Fruit fly (Drosophila melanogaster): ENCODE data around the gene CG14416.

CG14416 gene

dm6 chrX:2919742-2920141, 47.1 kb upstream of the CG14416 start, which contains the start of gene CG3588 (continued):
- peak; percentile 1 for TF ChIP-seq trem (tag; optimal IDR thresholded peaks at IDR 0.05)
- no peak for TF ChIP-seq Stat92E (GFP tag; optimal IDR thresholded peaks at IDR 0.05)
- TF ChIP-seq CG32772 (GFP tag; IDR thresholded peaks at IDR 0.05) = peak; percentile 76
- peak; percentile 75 for TF ChIP-seq CG13296 (GFP tag; optimal IDR thresholded peaks at IDR 0.05)
- TF ChIP-seq Hr51 (GFP tag; optimal IDR thresholded peaks at IDR 0.05) = peak; percentile 40 to 64
- peak; percentile 32 for TF ChIP-seq CG14710 (tag; optimal IDR thresholded peaks at IDR 0.05)
- TF ChIP-seq CG8089 (GFP tag; optimal IDR thresholded peaks at IDR 0.05) = peak; percentile 18
- TF ChIP-seq CG3726 (GFP tag; IDR thresholded peaks at IDR 0.05) = no peak
- peak; percentile 61 for TF ChIP-seq nmo (GFP tag; optimal IDR thresholded peaks at IDR 0.05)
- TF ChIP-seq CG12391 (tag; optimal IDR thresholded peaks at IDR 0.05) = peak; percentile 58
- peak; percentile 60 for TF ChIP-seq CG6854 (GFP tag; optimal IDR thresholded peaks at IDR 0.05)
- peak; percentile 81 for TF ChIP-seq CG15269 (tag; optimal IDR thresholded peaks at IDR 0.05)
- no peak for TF ChIP-seq gfzf (GFP tag; optimal IDR thresholded peaks at IDR 0.05)
- peak; percentile 36 for TF ChIP-seq chn (GFP tag; optimal IDR thresholded peaks at IDR 0.05)
- no peak for TF ChIP-seq Sin3A (optimal IDR thresholded peaks at IDR 0.05)
- TF ChIP-seq Vsx1 (GFP tag; optimal IDR thresholded peaks at IDR 0.05) = peak; percentile 16
- peak; percentile 13 for TF ChIP-seq Bdp1 (GFP tag; optimal IDR thresholded peaks at IDR 0.05)
- TF ChIP-seq slp2 (GFP tag; optimal IDR thresholded peaks at IDR 0.05) = peak; percentile 55
- TF ChIP-seq CG1792 (GFP tag; optimal IDR thresholded peaks at IDR 0.05) = peak; percentile 71
- TF ChIP-seq crp (GFP tag; optimal IDR thresholded peaks at IDR 0.05) = no peak
- peak; percentile 59 for TF ChIP-seq CG10654 (GFP tag; optimal IDR thresholded peaks at IDR 0.05)
- TF ChIP-seq D19B (GFP tag; optimal IDR thresholded peaks at IDR 0.05) = peak; percentile 63
- peak; percentile 79 for TF ChIP-seq row (GFP tag; IDR thresholded peaks at IDR 0.05)
- TF ChIP-seq CG10274 (GFP tag; optimal IDR thresholded peaks at IDR 0.05) = peak; percentile 32
- peak; percentile 50 for TF ChIP-seq CG13775 (GFP tag; optimal IDR thresholded peaks at IDR 0.05)
- TF ChIP-seq pita (GFP tag; optimal IDR thresholded peaks at IDR 0.05) = no peak
- no peak for TF ChIP-seq nerfin-2 (GFP tag; IDR thresholded peaks at IDR 0.05; ENCODE audit: partially characterized antibody)
- peak; percentile 56 for TF ChIP-seq Oaz (GFP tag; IDR thresholded peaks at IDR 0.05)
- TF ChIP-seq CG18476 (GFP tag; optimal IDR thresholded peaks at IDR 0.05) = peak; percentile 69
- no peak for TF ChIP-seq Trl (optimal IDR thresholded peaks at IDR 0.05)
- TF ChIP-seq Trl (GFP tag; optimal IDR thresholded peaks at IDR 0.05) = no peak
- peak; percentile 65 for TF ChIP-seq CG17328 (GFP tag; IDR thresholded peaks at IDR 0.05)
- peak; percentile 76 for TF ChIP-seq CG10366 (GFP tag; IDR thresholded peaks at IDR 0.05)
- TF ChIP-seq gcm (GFP tag; optimal IDR thresholded peaks at IDR 0.05) = no peak
- peak; percentile 81 for TF ChIP-seq Meics (GFP tag; optimal IDR thresholded peaks at IDR 0.05)
- peak; percentile 11 for TF ChIP-seq CG17802 (tag; optimal IDR thresholded peaks at IDR 0.05)
- TF ChIP-seq chm (GFP tag; IDR thresholded peaks at IDR 0.05) = peak; percentile 54; the same call in 1 of the 2 replicates
- TF ChIP-seq Dp (GFP tag; optimal IDR thresholded peaks at IDR 0.05) = no peak
- no peak for TF ChIP-seq CG1832 (GFP tag; optimal IDR thresholded peaks at IDR 0.05)
- peak; percentile 54 for TF ChIP-seq CG12071 (GFP tag; optimal IDR thresholded peaks at IDR 0.05)
- no peak for TF ChIP-seq CG4707 (GFP tag; optimal IDR thresholded peaks at IDR 0.05)
- TF ChIP-seq CG7372 (GFP tag; IDR thresholded peaks at IDR 0.05) = peak; percentile 82
- peak; percentile 34 for TF ChIP-seq CG18262 (tag; optimal IDR thresholded peaks at IDR 0.05)
- peak; percentile 75 for TF ChIP-seq CG9817 (tag; optimal IDR thresholded peaks at IDR 0.05)
- TF ChIP-seq aop (GFP tag; IDR thresholded peaks at IDR 0.05) = no peak
- peak; percentile 80 for TF ChIP-seq tgo (GFP tag; IDR thresholded peaks at IDR 0.05)
- TF ChIP-seq CG8944 (GFP tag; optimal IDR thresholded peaks at IDR 0.05) = peak; percentile 50
- TF ChIP-seq mam (GFP tag; optimal IDR thresholded peaks at IDR 0.05) = no peak
- TF ChIP-seq CG8281 (tag; optimal IDR thresholded peaks at IDR 0.05) = no peak
- no peak for TF ChIP-seq Mes4 (GFP tag; optimal IDR thresholded peaks at IDR 0.05)
- 0 out of 2 replicates have a peak, but pooled peaks have one; percentile 15 for TF ChIP-seq CG6272 (GFP tag; IDR thresholded peaks at IDR 0.05)
